Worm (Caenorhabditis elegans): ENCODE measurements around the gene F53E2.2.

DNA sequence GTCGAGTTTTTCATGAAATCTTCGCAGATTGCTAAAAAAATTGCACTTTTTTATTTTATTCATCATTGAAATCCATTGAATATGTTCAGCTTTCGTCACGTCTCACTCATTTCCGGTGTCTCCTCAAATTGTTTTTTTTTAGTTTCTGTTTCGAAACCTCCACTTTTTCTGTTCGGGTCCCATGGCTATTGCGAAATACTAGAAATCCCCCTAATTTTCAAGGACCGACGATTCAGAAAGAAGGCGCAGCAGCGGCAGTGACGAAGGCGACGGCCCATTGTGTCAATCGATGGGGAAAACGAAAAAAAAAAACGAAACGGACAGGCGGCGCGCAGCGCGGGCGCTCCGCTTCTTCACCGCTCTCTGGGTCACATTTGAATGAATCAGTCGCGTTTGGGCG is 2.9 kb upstream of the F53E2.2 start:
- TF ChIP-seq him-1 (tag; optimal IDR thresholded peaks at IDR 0.05) (no peak), W03F9.2 (tag; optimal IDR thresholded peaks at IDR 0.05) (no peak)
